Fruit fly (Drosophila melanogaster): Measurements from ENCODE around the gene CG11857.

CG11857 gene

DNA sequence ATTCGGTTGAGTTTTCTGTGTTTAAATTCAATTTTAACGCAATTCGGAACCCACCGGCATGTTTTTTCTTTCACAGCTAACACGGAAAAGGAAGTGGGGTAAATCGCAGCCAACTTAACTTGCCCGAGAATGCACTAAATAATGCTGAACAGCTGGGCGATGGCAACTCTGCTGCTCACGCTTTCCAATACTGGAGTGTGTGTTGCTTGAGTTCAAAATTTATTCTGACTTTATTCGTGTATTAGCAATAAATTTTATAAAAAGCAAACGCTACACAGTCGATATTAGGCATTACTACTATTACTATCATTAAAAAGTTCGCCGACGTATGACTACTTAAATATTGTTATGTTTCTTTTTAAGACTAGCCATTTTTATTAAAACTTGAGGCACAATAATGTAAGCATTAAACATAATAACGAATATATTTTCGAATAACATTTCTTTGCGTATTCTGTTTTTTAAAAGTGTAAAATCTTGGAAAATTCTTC, 11.3 kb upstream of the CG11857 start, which contains the start of the genes RpS27 and Nup37 (continued):
- peak; percentile 98 for TF ChIP-seq repo (GFP tag; optimal IDR thresholded peaks at IDR 0.05)
- TF ChIP-seq CG14014 (GFP tag; IDR thresholded peaks at IDR 0.05) = peak; percentile 95
- TF ChIP-seq gce (GFP tag; IDR thresholded peaks at IDR 0.05) = peak; percentile 98
- peak; percentile 92 for TF ChIP-seq CG31365 (tag; optimal IDR thresholded peaks at IDR 0.05)
- TF ChIP-seq ssp (GFP tag; IDR thresholded peaks at IDR 0.05) = peak; percentile 90
- TF ChIP-seq ase (GFP tag; IDR thresholded peaks at IDR 0.05) = peak; percentile 98
- TF ChIP-seq grau (tag; optimal IDR thresholded peaks at IDR 0.05) = peak; percentile 92
- peak; percentile 89 for TF ChIP-seq CG11560 (tag; IDR thresholded peaks at IDR 0.05)
- no peak for TF ChIP-seq pan (optimal IDR thresholded peaks at IDR 0.05)
- peak in 1 of 2 experiments; percentile 97 for TF ChIP-seq pan (GFP tag; optimal IDR thresholded peaks at IDR 0.05 in 1 of 2, IDR thresholded peaks at IDR 0.05 in 1 of 2)
- TF ChIP-seq en (GFP tag; optimal IDR thresholded peaks at IDR 0.05) = peak; percentile 98
- peak; percentile 99 for TF ChIP-seq schlank (tag; optimal IDR thresholded peaks at IDR 0.05)
- TF ChIP-seq Hmx (GFP tag; optimal IDR thresholded peaks at IDR 0.05) = peak; percentile 86
- peak; percentile 94 for TF ChIP-seq nerfin-1 (tag; optimal IDR thresholded peaks at IDR 0.05)
- TF ChIP-seq CG8281 (tag; optimal IDR thresholded peaks at IDR 0.05) = peak; percentile 87
- TF ChIP-seq scrt (GFP tag; optimal IDR thresholded peaks at IDR 0.05) = peak; percentile 96
- peak; percentile 94 for TF ChIP-seq Hand (GFP tag; optimal IDR thresholded peaks at IDR 0.05)
- peak; percentile 96 for TF ChIP-seq CG10366 (GFP tag; IDR thresholded peaks at IDR 0.05)
- peak; percentile 98 for TF ChIP-seq CG7786 (GFP tag; optimal IDR thresholded peaks at IDR 0.05)
- TF ChIP-seq Max (GFP tag; optimal IDR thresholded peaks at IDR 0.05) = peak; percentile 98
- peak; percentile 96 for TF ChIP-seq CG32772 (GFP tag; IDR thresholded peaks at IDR 0.05)
- TF ChIP-seq nau (GFP tag; optimal IDR thresholded peaks at IDR 0.05) = peak; percentile 98
- TF ChIP-seq CG15011 (GFP tag; optimal IDR thresholded peaks at IDR 0.05) = peak; percentile 99
- peak; percentile 98 for TF ChIP-seq CG1603 (tag; optimal IDR thresholded peaks at IDR 0.05)
- TF ChIP-seq sna (GFP tag; IDR thresholded peaks at IDR 0.05; ENCODE audit: partially characterized antibody) = no peak
- TF ChIP-seq Nf-YC (tag; optimal IDR thresholded peaks at IDR 0.05) = peak; percentile 88
- peak; percentile 100 for TF ChIP-seq NfI (GFP tag; optimal IDR thresholded peaks at IDR 0.05)
- peak; percentile 95 for TF ChIP-seq so (GFP tag; IDR thresholded peaks at IDR 0.05)
- peak; percentile 72 for TF ChIP-seq Elba2 (GFP tag; optimal IDR thresholded peaks at IDR 0.05)
- TF ChIP-seq CG18764 (GFP tag; optimal IDR thresholded peaks at IDR 0.05) = peak; percentile 98
- peak; percentile 99 for TF ChIP-seq CG12104 (GFP tag; optimal IDR thresholded peaks at IDR 0.05)
- peak; percentile 95 for TF ChIP-seq CG43689 (GFP tag; IDR thresholded peaks at IDR 0.05)
- peak; percentile 97 for TF ChIP-seq CG17359 (tag; optimal IDR thresholded peaks at IDR 0.05)

DNA sequence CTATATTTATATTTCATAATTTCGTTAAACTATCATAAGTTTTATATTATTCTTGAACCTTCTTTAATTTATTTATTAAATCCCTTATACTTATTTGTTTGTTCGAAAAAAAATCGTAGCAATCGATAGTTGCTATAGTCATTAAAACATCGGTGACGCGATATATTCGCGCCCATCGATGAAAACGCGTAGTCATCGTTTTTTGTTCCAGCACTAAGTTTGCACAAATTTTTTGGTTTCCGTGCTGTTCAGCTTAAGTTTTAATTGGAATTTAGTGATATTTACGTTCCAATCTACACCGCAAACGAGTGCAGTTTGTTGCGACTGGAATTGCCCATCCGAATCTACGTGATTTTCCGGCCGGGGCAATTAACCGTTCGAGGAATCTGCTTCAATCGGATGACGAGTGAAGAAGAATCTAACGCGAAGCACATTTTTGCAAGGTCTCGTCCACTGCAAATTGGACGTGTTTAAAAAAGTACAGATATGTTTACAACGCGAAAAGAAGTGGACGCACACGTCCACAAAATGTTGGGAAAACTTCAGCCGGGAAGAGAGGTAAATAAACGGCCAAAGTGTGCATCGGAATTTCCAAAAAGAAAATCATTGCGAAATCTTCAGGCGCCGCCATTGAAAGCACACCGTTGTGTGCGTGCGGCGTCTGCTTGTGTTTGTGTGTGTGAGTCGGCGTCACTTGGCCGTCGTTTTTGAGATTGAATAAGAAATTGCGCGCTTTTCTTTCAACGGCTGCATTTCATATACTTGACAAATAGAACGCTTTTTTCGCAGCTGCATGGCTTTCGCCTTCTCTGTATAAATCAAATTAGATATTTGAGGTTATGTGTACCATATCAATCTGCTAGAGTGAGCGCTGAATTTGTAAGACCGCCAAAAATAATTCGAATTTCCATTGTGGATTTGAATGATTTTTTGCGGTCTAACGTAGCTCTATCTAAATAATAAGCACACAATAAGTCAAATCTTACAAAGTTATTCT, 9.3 kb upstream of the CG11857 start, which contains the start of gene Nup358:
TSS of gene Nup358 (plus strand) at position 204 of the 997 bp plus-strand sequence.
- TF ChIP-seq sna (GFP tag; IDR thresholded peaks at IDR 0.05; ENCODE audit: partially characterized antibody) (peak; percentile 90), CG32532 (GFP tag; IDR thresholded peaks at IDR 0.05) (peak; percentile 21; the same call in 1 of the 2 replicates), onecut (GFP tag; IDR thresholded peaks at IDR 0.05) (no peak), CG15514 (GFP tag; optimal IDR thresholded peaks at IDR 0.05) (peak; percentile 33), CG10543 (GFP tag; optimal IDR thresholded peaks at IDR 0.05) (peak; percentile 14), CG17361 (GFP tag; IDR thresholded peaks at IDR 0.05) (no peak), CG17612 (GFP tag; IDR thresholded peaks at IDR 0.05) (no peak), CG3065 (GFP tag; optimal IDR thresholded peaks at IDR 0.05) (no peak), CG3407 (GFP tag; optimal IDR thresholded peaks at IDR 0.05) (no peak), pum (GFP tag; optimal IDR thresholded peaks at IDR 0.05) (no peak), bbx (GFP tag; IDR thresholded peaks at IDR 0.05; ENCODE audit: partially characterized antibody) (peak; percentile 99), grau (tag; optimal IDR thresholded peaks at IDR 0.05) (peak; percentile 34), Fer2 (tag; optimal IDR thresholded peaks at IDR 0.05) (no peak), Elba2 (GFP tag; optimal IDR thresholded peaks at IDR 0.05) (no peak), CG34422 (GFP tag; IDR thresholded peaks at IDR 0.05) (peak; percentile 79; the same call in 2 of the 3 replicates), NFAT (GFP tag; IDR thresholded peaks at IDR 0.05) (0 out of 2 replicates have a peak, but pooled peaks have one; percentile 31), Camta (GFP tag; optimal IDR thresholded peaks at IDR 0.05) (no peak), CG12071 (GFP tag; optimal IDR thresholded peaks at IDR 0.05) (no peak), dmrt11E (tag; optimal IDR thresholded peaks at IDR 0.05) (no peak)
